Worm (Caenorhabditis elegans) whole organism, dauer: Measurements from ENCODE around the gene dct-12.

Source experiments
- unc-62 ChIP-seq: sonication (generic microtip); optimal IDR thresholded peaks from 2 replicates; lab custom pipeline; 2017; ENCODE audit warnings: missing biosample characterization, missing genetic modification reagents, missing genetic modification characterization

The dct-12 gene

ce11 chrII:12432356-12432755, at the start of gene dct-12:
dct-12 (minus strand) TSS chrII:12432456.
- no peak for TF ChIP-seq unc-62 (GFP tag; lab: Kevin White, UChicago)

- TF ChIP-seq unc-62 (GFP tag; lab: Kevin White, UChicago) = no peak
Observed at ce11 chrII:12481645-12482044, 49.4 kb upstream of the dct-12 start.

ce11 chrII:12480811-12481210, 48.6 kb upstream of the dct-12 start, which contains the start of gene arrd-9:
arrd-9 (minus strand) TSS chrII:12480911.
- no peak for TF ChIP-seq unc-62 (GFP tag; lab: Kevin White, UChicago)

- TF ChIP-seq unc-62 (GFP tag; lab: Kevin White, UChicago) = no peak
Observed at ce11 chrII:12473406-12473805, 41.1 kb upstream of the dct-12 start, which contains the start of gene srg-17. srg-17 (plus strand) TSS chrII:12473706.

ce11 chrII:12471138-12471855, 39.0 kb upstream of the dct-12 start, which contains the start of the genes F15A4.5 and phat-8:
F15A4.5 (minus strand) TSS chrII:12471238.
phat-8 (plus strand) TSS chrII:12471805.
- no peak for TF ChIP-seq unc-62 (GFP tag; lab: Kevin White, UChicago)

ce11 chrII:12467047-12467446, 34.8 kb upstream of the dct-12 start, which contains the start of gene srg-16:
srg-16 (plus strand) TSS chrII:12467133.
- no peak for TF ChIP-seq unc-62 (GFP tag; lab: Kevin White, UChicago)

- TF ChIP-seq unc-62 (GFP tag; lab: Kevin White, UChicago) = no peak
Observed at ce11 chrII:12465557-12465956, 33.3 kb upstream of the dct-12 start, which contains the start of gene sre-37. sre-37 (plus strand) TSS chrII:12465857.

ce11 chrII:12462244-12462643, 30.0 kb upstream of the dct-12 start, which contains the start of gene F15A4.2:
F15A4.2 (plus strand) TSS chrII:12462544.
- TF ChIP-seq unc-62 (GFP tag; lab: Kevin White, UChicago) = no peak

ce11 chrII:12460602-12461453, 28.6 kb upstream of the dct-12 start, which contains the start of gene tag-280:
tag-280 (plus strand) TSS chrII:12460652.
- no peak for TF ChIP-seq unc-62 (GFP tag; lab: Kevin White, UChicago)

- TF ChIP-seq unc-62 (GFP tag; lab: Kevin White, UChicago) = no peak
Observed at ce11 chrII:12459422-12459821, 27.2 kb upstream of the dct-12 start, which contains the start of gene tag-281. tag-281 (plus strand) TSS chrII:12459761.

ce11 chrII:12457275-12457674, 25.0 kb upstream of the dct-12 start, which contains the start of gene sre-38:
sre-38 (plus strand) TSS chrII:12457575.
- no peak for TF ChIP-seq unc-62 (GFP tag; lab: Kevin White, UChicago)

ce11 chrII:12456633-12457032, 24.4 kb upstream of the dct-12 start, which contains the start of gene sre-32:
sre-32 (minus strand) TSS chrII:12456733.
- TF ChIP-seq unc-62 (GFP tag; lab: Kevin White, UChicago) = no peak

ce11 chrII:12452754-12453352, 20.6 kb upstream of the dct-12 start, which contains the start of the genes sre-35 and sre-33:
sre-35 (minus strand) TSS chrII:12452854.
sre-33 (plus strand) TSS chrII:12453302.
- TF ChIP-seq unc-62 (GFP tag; lab: Kevin White, UChicago) = no peak

ce11 chrII:12449849-12450248, 17.6 kb upstream of the dct-12 start, which contains the start of gene sre-34:
sre-34 (plus strand) TSS chrII:12450149.
- TF ChIP-seq unc-62 (GFP tag; lab: Kevin White, UChicago) = no peak

- TF ChIP-seq unc-62 (GFP tag; lab: Kevin White, UChicago) = no peak
Observed at ce11 chrII:12448241-12448640, 16.0 kb upstream of the dct-12 start, which contains the start of gene srh-27. srh-27 (plus strand) TSS chrII:12448541.
